Worm (Caenorhabditis elegans) whole organism, L1 larva: ENCODE results near the gene bus-19.

Source experiments
- C04F5.9 ChIP-seq: sonication (generic microtip); optimal IDR thresholded peaks from 2 replicates; lab custom pipeline; 2016; ENCODE audit warnings: missing genetic modification characterization, missing compliant biosample characterization
- C16A3.4 ChIP-seq: fragments of 150-350 bp; optimal IDR thresholded peaks from 2 replicates; lab custom pipeline; 2014; ENCODE audit warnings: missing biosample characterization, missing genetic modification characterization
- C34B4.2 ChIP-seq: sonication (generic microtip); optimal IDR thresholded peaks from 2 replicates; lab custom pipeline; 2017; ENCODE audit warnings: mild to moderate bottlenecking, missing genetic modification characterization, missing compliant biosample characterization
- F16B12.6 ChIP-seq: fragments of 150-350 bp; optimal IDR thresholded peaks from 2 replicates; lab custom pipeline; 2014; ENCODE audit warnings: missing biosample characterization, missing genetic modification characterization
- Y116A8C.19 ChIP-seq: sonication (generic microtip); optimal IDR thresholded peaks from 2 replicates; lab custom pipeline; 2016; ENCODE audit warnings: missing compliant biosample characterization, missing genetic modification characterization, borderline replicate concordance
- ama-1 ChIP-seq: fragments of 150-350 bp; optimal IDR thresholded peaks from 2 replicates; lab custom pipeline; 2014
- blmp-1 ChIP-seq: fragments of 150-350 bp; optimal IDR thresholded peaks from 2 replicates; lab custom pipeline; 2014; ENCODE audit warnings: missing biosample characterization, missing genetic modification characterization
- ceh-88 ChIP-seq: fragments of 200-800 bp; sonication (Bioruptor generic); IDR thresholded peaks from 2 replicates; pipeline ENCODE4 v1.3.6; 2022; ENCODE audit warnings: missing genetic modification characterization, missing compliant biosample characterization
- ces-1 ChIP-seq: fragments of 150-350 bp; optimal IDR thresholded peaks from 2 replicates; lab custom pipeline; 2014; ENCODE audit warnings: missing biosample characterization, missing genetic modification reagents, missing genetic modification characterization
- dpl-1 ChIP-seq, 3 experiments: fragments of 150-350 bp in 2 of 3; sonication (generic microtip) in 1 of 3; optimal IDR thresholded peaks; 2 replicates each; lab custom pipeline; 2014 to 2017; ENCODE audit warnings: missing biosample characterization in 3 of 3, missing genetic modification characterization in 3 of 3, missing genetic modification reagents in 3 of 3
- efl-1 ChIP-seq, 4 experiments: fragments of 150-350 bp; optimal IDR thresholded peaks in 3 of 4; peaks in 1 of 4; 1 replicate in 1 of 4; 2 replicates in 3 of 4; lab custom pipeline; 2014; ENCODE audit warnings: missing biosample characterization in 2 of 4, missing genetic modification characterization in 2 of 4, missing genetic modification reagents in 2 of 4
- elt-2 ChIP-seq: sonication (generic microtip); optimal IDR thresholded peaks from 2 replicates; lab custom pipeline; 2016; ENCODE audit warnings: missing genetic modification characterization, mild to moderate bottlenecking, inconsistent platforms, missing compliant biosample characterization, missing genetic modification reagents
- elt-3 ChIP-seq, 6 experiments: fragments of 150-350 bp in 1 of 6; sonication (generic microtip); optimal IDR thresholded peaks; 2 replicates each; lab custom pipeline; 2017 to 2018; ENCODE audit warnings: missing biosample characterization in 6 of 6, missing genetic modification characterization in 6 of 6, inconsistent platforms in 1 of 6
- ets-5 ChIP-seq: fragments of 200-800 bp; sonication (Bioruptor generic); IDR thresholded peaks from 2 replicates; pipeline ENCODE4 v1.3.6; 2022; ENCODE audit warnings: missing genetic modification characterization, missing compliant biosample characterization
- fkh-8 ChIP-seq: sonication (generic microtip); optimal IDR thresholded peaks from 2 replicates; lab custom pipeline; 2016; ENCODE audit warnings: mild to moderate bottlenecking, missing genetic modification characterization, missing compliant biosample characterization
- fos-1 ChIP-seq: fragments of 150-350 bp; optimal IDR thresholded peaks from 2 replicates; lab custom pipeline; 2014; ENCODE audit warnings: missing biosample characterization, missing genetic modification characterization
- grh-1 ChIP-seq: fragments of 200-800 bp; sonication (Bioruptor generic); IDR thresholded peaks from 2 replicates; pipeline ENCODE4 v1.3.6; 2022; ENCODE audit warnings: missing genetic modification reagents, missing genetic modification characterization, missing compliant biosample characterization
- hlh-4 ChIP-seq: sonication (generic microtip); optimal IDR thresholded peaks from 2 replicates; lab custom pipeline; 2016; ENCODE audit warnings: mild to moderate bottlenecking, missing genetic modification characterization, missing compliant biosample characterization
- hpl-2 ChIP-seq: fragments of 150-350 bp; optimal IDR thresholded peaks from 2 replicates; lab custom pipeline; 2014; ENCODE audit warnings: missing biosample characterization, missing genetic modification reagents, missing genetic modification characterization
- irx-1 ChIP-seq: sonication (generic microtip); optimal IDR thresholded peaks from 2 replicates; lab custom pipeline; 2016; ENCODE audit warnings: missing genetic modification characterization, missing compliant biosample characterization
- isw-1 ChIP-seq: fragments of 200-800 bp; sonication (Bioruptor generic); IDR thresholded peaks from 2 replicates; pipeline ENCODE4 v1.3.6; 2022; ENCODE audit warnings: missing genetic modification characterization, missing compliant biosample characterization
- lin-15B ChIP-seq: fragments of 150-350 bp; sonication (generic microtip); optimal IDR thresholded peaks from 3 replicates; lab custom pipeline; 2014; ENCODE audit warnings: missing biosample characterization, missing genetic modification characterization
- lin-35 ChIP-seq, 2 experiments: fragments of 150-350 bp; optimal IDR thresholded peaks; 2 replicates each; lab custom pipeline; 2014; ENCODE audit warnings: missing biosample characterization in 2 of 2, missing genetic modification characterization in 2 of 2, missing genetic modification reagents in 2 of 2
- lir-3 ChIP-seq: sonication (generic microtip); optimal IDR thresholded peaks from 2 replicates; lab custom pipeline; 2016; ENCODE audit warnings: mild to moderate bottlenecking, missing genetic modification characterization, moderate library complexity, missing compliant biosample characterization; ENCODE audit not compliant: poor library complexity
- lsy-2 ChIP-seq, 2 experiments: fragments of 150-350 bp; optimal IDR thresholded peaks; 2 replicates each; lab custom pipeline; 2014; ENCODE audit warnings: missing biosample characterization in 2 of 2, missing genetic modification characterization in 2 of 2
- mep-1 ChIP-seq: fragments of 150-350 bp; optimal IDR thresholded peaks from 2 replicates; lab custom pipeline; 2014; ENCODE audit warnings: missing biosample characterization, missing genetic modification characterization
- nhr-19 ChIP-seq: fragments of 200-800 bp; sonication (Bioruptor generic); conservative IDR thresholded peaks from 2 replicates; pipeline ENCODE4 v1.3.6; 2022; ENCODE audit warnings: missing genetic modification characterization, missing compliant biosample characterization
- nhr-20 ChIP-seq: sonication (generic microtip); optimal IDR thresholded peaks from 2 replicates; lab custom pipeline; 2016; ENCODE audit warnings: mild to moderate bottlenecking, missing genetic modification characterization, missing compliant biosample characterization
- nhr-237 ChIP-seq: fragments of 150-350 bp; optimal IDR thresholded peaks from 2 replicates; lab custom pipeline; 2014; ENCODE audit warnings: missing biosample characterization, missing genetic modification characterization
- nhr-85 ChIP-seq: sonication (generic microtip); peaks from one replicate; lab custom pipeline; 2016; ENCODE audit warnings: missing genetic modification characterization, inconsistent platforms, missing compliant biosample characterization
- pag-3 ChIP-seq: sonication (generic microtip); optimal IDR thresholded peaks from 2 replicates; lab custom pipeline; 2017; ENCODE audit warnings: missing genetic modification characterization, mild to moderate bottlenecking, missing compliant biosample characterization, antibody characterized with exemption, borderline replicate concordance; ENCODE audit not compliant: insufficient read depth
- pax-3 ChIP-seq: fragments of 200-800 bp; sonication (Bioruptor generic); optimal IDR thresholded peaks from 2 replicates; lab custom pipeline; 2018; ENCODE audit warnings: mild to moderate bottlenecking, missing genetic modification characterization, moderate library complexity, missing compliant biosample characterization
- pqm-1 ChIP-seq: sonication (generic microtip); optimal IDR thresholded peaks from 3 replicates; lab custom pipeline; 2017; ENCODE audit warnings: missing biosample characterization, missing genetic modification characterization
- skn-1 ChIP-seq: fragments of 150-350 bp; optimal IDR thresholded peaks from 2 replicates; lab custom pipeline; 2014; ENCODE audit warnings: missing biosample characterization, missing genetic modification characterization
- snpc-4 ChIP-seq: fragments of 150-350 bp; optimal IDR thresholded peaks from 2 replicates; lab custom pipeline; 2014; ENCODE audit warnings: missing biosample characterization, missing genetic modification characterization
- zag-1 ChIP-seq: fragments of 150-350 bp; optimal IDR thresholded peaks from 2 replicates; lab custom pipeline; 2014; ENCODE audit warnings: missing biosample characterization, missing genetic modification characterization
- ztf-4 ChIP-seq: fragments of 150-350 bp; optimal IDR thresholded peaks from 2 replicates; lab custom pipeline; 2014; ENCODE audit warnings: missing biosample characterization, missing genetic modification characterization

bus-19 gene

DNA sequence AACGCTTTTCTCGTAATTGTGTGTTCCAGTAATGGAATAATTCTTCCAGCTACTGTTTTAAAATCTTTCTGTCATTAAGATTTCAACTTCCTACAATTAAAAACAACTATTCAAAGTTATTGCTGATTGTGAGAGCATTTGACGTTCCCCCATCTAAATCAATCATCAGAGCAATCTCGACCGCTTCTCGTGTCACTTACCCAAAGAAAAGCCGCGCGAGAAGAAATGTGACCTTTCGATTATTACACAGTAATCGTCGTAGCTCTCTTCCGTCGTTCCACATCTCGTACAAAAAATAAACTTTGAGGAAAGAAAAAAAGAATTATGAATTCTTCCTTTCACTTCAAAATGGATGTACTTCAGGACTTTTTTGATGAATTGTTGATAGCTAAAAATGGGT lies 35.6 kb downstream of the bus-19 start:
- TF ChIP-seq zag-1 (tag; lab: Kevin White, UChicago) (no peak), dpl-1 (GFP tag; optimal IDR thresholded peaks at IDR 0.05; lab: Kevin White, UChicago) (no peak), ama-1 (no peak), nhr-237 (tag; lab: Kevin White, UChicago) (no peak), lir-3 (tag; lab: Kevin White, UChicago) (no peak), snpc-4 (tag; lab: Kevin White, UChicago) (no peak), hlh-4 (tag; lab: Kevin White, UChicago) (no peak), C34B4.2 (tag; lab: Kevin White, UChicago) (no peak), skn-1 (tag; lab: Kevin White, UChicago) (no peak), elt-2 (tag; lab: Kevin White, UChicago) (no peak), lin-35 (GFP tag; optimal IDR thresholded peaks at IDR 0.05; lab: Kevin White, UChicago) (no peak), Y116A8C.19 (tag; lab: Kevin White, UChicago) (no peak), elt-3 (tag; optimal IDR thresholded peaks at IDR 0.05; lab: Kevin White, UChicago) (no peak)

DNA sequence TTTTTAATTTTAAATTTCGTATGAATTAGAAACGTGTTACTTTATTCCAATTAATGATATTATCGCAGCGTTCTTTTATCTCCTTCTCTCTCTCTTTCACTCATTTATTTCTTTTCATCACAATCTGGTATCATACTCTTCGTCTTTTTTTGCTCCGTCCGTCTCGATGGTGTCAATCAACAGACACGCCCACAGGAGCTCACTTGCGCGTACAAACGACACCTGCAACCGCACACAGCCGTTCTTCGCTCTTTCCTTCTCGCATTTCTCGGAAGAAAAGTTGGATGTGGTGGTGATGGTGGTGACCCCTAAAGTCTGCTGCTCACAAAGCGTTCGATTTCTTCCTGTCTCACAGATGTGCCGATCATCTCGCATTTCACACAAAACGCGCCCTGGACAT lies 36.8 kb downstream of the bus-19 start:
- TF ChIP-seq F16B12.6 (tag; lab: Kevin White, UChicago), result no peak
- no peak for TF ChIP-seq pag-3 (tag; lab: Kevin White, UChicago)
- no peak for TF ChIP-seq nhr-237 (tag; lab: Kevin White, UChicago)
- TF ChIP-seq grh-1, result no peak
- no peak for TF ChIP-seq nhr-85 (tag; lab: Kevin White, UChicago)
- TF ChIP-seq blmp-1 (tag; lab: Kevin White, UChicago), result no peak
- TF ChIP-seq ztf-4 (tag; lab: Kevin White, UChicago), result no peak
- TF ChIP-seq ces-1 (GFP tag; lab: Kevin White, UChicago), result no peak
- TF ChIP-seq fos-1 (tag; lab: Kevin White, UChicago), result no peak

DNA sequence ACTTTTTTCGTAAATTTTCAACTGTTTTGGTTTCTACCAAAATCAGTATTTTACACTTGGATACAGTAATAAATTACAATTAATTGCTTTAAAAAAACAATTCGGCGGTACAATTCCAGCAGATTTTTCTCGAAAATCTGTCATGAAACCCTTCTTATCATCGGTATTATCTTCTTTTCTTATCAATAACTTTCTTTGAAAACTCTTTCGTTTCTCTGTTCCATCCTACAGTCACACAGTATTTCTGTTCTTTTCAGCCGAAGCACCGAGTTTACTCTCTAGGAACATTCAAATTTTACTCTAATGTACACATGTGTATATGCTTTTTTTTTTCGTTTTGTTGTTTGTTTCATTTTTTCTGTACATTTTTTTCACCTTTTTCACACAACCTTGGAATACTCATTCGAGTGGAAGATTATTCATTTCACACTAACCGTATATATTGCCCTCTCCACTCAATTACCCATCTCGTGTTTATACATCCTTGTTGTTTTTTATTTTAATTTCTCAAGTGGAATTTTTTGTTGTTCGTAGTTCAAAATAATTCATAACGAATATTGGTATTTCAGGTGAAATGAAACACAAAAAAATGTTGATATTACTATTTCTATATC lies 37.8 kb downstream of the bus-19 start, which contains the start of gene nid-1:
TSS of gene nid-1 (plus strand) at position 564 of the 614 bp plus-strand sequence.
- TF ChIP-seq efl-1 (optimal IDR thresholded peaks at IDR 0.05; lab: Kevin White, UChicago) (no peak), efl-1 (GFP tag; optimal IDR thresholded peaks at IDR 0.05 in 1 of 2; lab: Kevin White, UChicago) (peak in 1 of 2 experiments; percentile 77), elt-2 (tag; lab: Kevin White, UChicago) (peak; percentile 66), nhr-19 (GFP tag; lab: Robert Waterston, UW) (no peak)

DNA sequence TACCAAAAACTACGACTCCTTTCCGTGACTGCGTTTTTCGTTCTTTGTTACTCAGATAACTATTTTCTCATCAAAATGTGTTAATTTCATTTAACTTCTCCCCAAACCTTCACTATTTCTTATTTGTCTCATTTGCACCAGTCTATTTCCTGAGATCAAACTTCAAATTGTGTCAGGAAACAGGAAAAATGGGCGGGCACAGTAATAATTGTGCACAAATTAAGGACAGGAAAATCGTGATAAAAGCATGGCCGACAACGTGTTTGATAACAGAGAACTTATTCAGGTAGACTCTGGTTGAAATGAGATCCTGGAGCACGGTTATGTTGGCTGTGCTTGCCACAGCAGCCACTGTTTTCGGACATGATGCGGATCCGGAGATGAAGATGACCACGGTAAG lies 47.9 kb downstream of the bus-19 start, which contains the start of gene lipl-1:
TSS of gene lipl-1 (plus strand) at position 282 of the 400 bp plus-strand sequence.
- TF ChIP-seq lin-15B (tag; lab: Kevin White, UChicago) (no peak), pag-3 (tag; lab: Kevin White, UChicago) (no peak), hpl-2 (GFP tag; lab: Kevin White, UChicago) (no peak), C04F5.9 (tag; lab: Kevin White, UChicago) (no peak), elt-3 (tag; optimal IDR thresholded peaks at IDR 0.05; lab: Kevin White, UChicago) (no peak)

DNA sequence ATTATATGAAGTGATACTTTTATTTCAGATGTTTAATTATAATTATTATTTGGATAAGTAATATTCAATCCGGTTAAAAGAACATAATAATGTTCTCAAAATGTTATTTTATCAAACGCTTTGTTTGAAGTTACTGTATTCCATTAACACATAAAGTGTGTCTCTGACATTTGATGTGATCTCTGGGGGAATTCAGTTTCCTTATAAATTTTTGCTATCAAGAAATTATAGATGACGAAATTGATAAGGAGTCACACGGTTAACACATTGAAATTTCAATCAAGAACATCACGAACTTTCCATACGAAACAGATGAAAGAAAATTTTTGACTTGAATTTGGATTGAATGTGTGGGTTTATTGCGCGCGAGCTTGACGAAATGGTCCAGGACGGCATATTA lies 49.8 kb downstream of the bus-19 start:
- TF ChIP-seq fkh-8 (tag; lab: Kevin White, UChicago) (no peak), lin-35 (GFP tag; optimal IDR thresholded peaks at IDR 0.05; lab: Kevin White, UChicago) (peak in 1 of 2 experiments; percentile 26), nhr-20 (peak; percentile 15), hpl-2 (GFP tag; lab: Kevin White, UChicago) (no peak), lsy-2 (tag; optimal IDR thresholded peaks at IDR 0.05; lab: Kevin White, UChicago) (no peak), ets-5 (no peak), pqm-1 (no peak), isw-1 (GFP tag; lab: Robert Waterston, UW) (no peak), irx-1 (no peak), ceh-88 (GFP tag; lab: Robert Waterston, UW) (no peak), pax-3 (tag; lab: Kevin White, UChicago) (peak; percentile 15), elt-2 (tag; lab: Kevin White, UChicago) (peak; percentile 74), C16A3.4 (no peak), ama-1 (no peak), mep-1 (no peak)
